Worm (Caenorhabditis elegans) whole organism, L1 larva: ENCODE results near the gene oat-1.

Source experiments
- C16A3.4 ChIP-seq: fragments of 150-350 bp; optimal IDR thresholded peaks from 2 replicates; lab custom pipeline; 2014; ENCODE audit warnings: missing biosample characterization, missing genetic modification characterization
- F16B12.6 ChIP-seq: fragments of 150-350 bp; optimal IDR thresholded peaks from 2 replicates; lab custom pipeline; 2014; ENCODE audit warnings: missing biosample characterization, missing genetic modification characterization
- aha-1 ChIP-seq: fragments of 150-350 bp; optimal IDR thresholded peaks from 2 replicates; lab custom pipeline; 2014; ENCODE audit warnings: missing biosample characterization, missing genetic modification characterization
- aly-2 ChIP-seq: fragments of 150-350 bp; optimal IDR thresholded peaks from 2 replicates; lab custom pipeline; 2014; ENCODE audit warnings: missing biosample characterization, missing genetic modification characterization
- blmp-1 ChIP-seq: fragments of 150-350 bp; optimal IDR thresholded peaks from 2 replicates; lab custom pipeline; 2014; ENCODE audit warnings: missing biosample characterization, missing genetic modification characterization
- ceh-63 ChIP-seq: fragments of 200-800 bp; sonication (Bioruptor generic); optimal IDR thresholded peaks from 2 replicates; lab custom pipeline; 2018; ENCODE audit warnings: mild to moderate bottlenecking, missing genetic modification characterization, missing compliant biosample characterization
- ceh-8 ChIP-seq: fragments of 200-800 bp; sonication (Bioruptor generic); optimal IDR thresholded peaks from 2 replicates; lab custom pipeline; 2018; ENCODE audit warnings: mild to moderate bottlenecking, missing genetic modification characterization, moderate library complexity, missing compliant biosample characterization
- ceh-82 ChIP-seq, 3 experiments: fragments of 150-350 bp in 1 of 3; sonication (generic microtip) in 2 of 3; optimal IDR thresholded peaks; 2 replicates each; lab custom pipeline; 2014 to 2017; ENCODE audit warnings: missing biosample characterization in 3 of 3, missing genetic modification characterization in 3 of 3
- ces-1 ChIP-seq: fragments of 150-350 bp; optimal IDR thresholded peaks from 2 replicates; lab custom pipeline; 2014; ENCODE audit warnings: missing biosample characterization, missing genetic modification reagents, missing genetic modification characterization
- dpl-1 ChIP-seq, 3 experiments: fragments of 150-350 bp in 2 of 3; sonication (generic microtip) in 1 of 3; optimal IDR thresholded peaks; 2 replicates each; lab custom pipeline; 2014 to 2017; ENCODE audit warnings: missing biosample characterization in 3 of 3, missing genetic modification characterization in 3 of 3, missing genetic modification reagents in 3 of 3
- efl-1 ChIP-seq, 4 experiments: fragments of 150-350 bp; optimal IDR thresholded peaks in 3 of 4; peaks in 1 of 4; 1 replicate in 1 of 4; 2 replicates in 3 of 4; lab custom pipeline; 2014; ENCODE audit warnings: missing biosample characterization in 2 of 4, missing genetic modification characterization in 2 of 4, missing genetic modification reagents in 2 of 4
- elt-3 ChIP-seq, 6 experiments: fragments of 150-350 bp in 1 of 6; sonication (generic microtip); optimal IDR thresholded peaks; 2 replicates each; lab custom pipeline; 2017 to 2018; ENCODE audit warnings: missing biosample characterization in 6 of 6, missing genetic modification characterization in 6 of 6, inconsistent platforms in 1 of 6
- fkh-10 ChIP-seq: sonication (generic microtip); optimal IDR thresholded peaks from 2 replicates; lab custom pipeline; 2017; ENCODE audit warnings: missing biosample characterization, missing genetic modification reagents, missing genetic modification characterization
- hlh-17 ChIP-seq: fragments of 200-800 bp; sonication (Bioruptor generic); optimal IDR thresholded peaks from 2 replicates; lab custom pipeline; 2018; ENCODE audit warnings: missing genetic modification characterization, mild to moderate bottlenecking, missing compliant biosample characterization, moderate library complexity, borderline replicate concordance
- irx-1 ChIP-seq: sonication (generic microtip); optimal IDR thresholded peaks from 2 replicates; lab custom pipeline; 2016; ENCODE audit warnings: missing genetic modification characterization, missing compliant biosample characterization
- jun-1 ChIP-seq: fragments of 150-350 bp; optimal IDR thresholded peaks from 2 replicates; lab custom pipeline; 2014; ENCODE audit warnings: missing biosample characterization, missing genetic modification reagents, missing genetic modification characterization
- lin-13 ChIP-seq: fragments of 150-350 bp; optimal IDR thresholded peaks from 2 replicates; lab custom pipeline; 2014; ENCODE audit warnings: missing biosample characterization, missing genetic modification reagents, missing genetic modification characterization
- lin-14 ChIP-seq: fragments of 200-800 bp; sonication (Bioruptor generic); optimal IDR thresholded peaks from 2 replicates; lab custom pipeline; 2018; ENCODE audit warnings: mild to moderate bottlenecking, missing genetic modification characterization, moderate library complexity, missing compliant biosample characterization
- lin-35 ChIP-seq, 2 experiments: fragments of 150-350 bp; optimal IDR thresholded peaks; 2 replicates each; lab custom pipeline; 2014; ENCODE audit warnings: missing biosample characterization in 2 of 2, missing genetic modification characterization in 2 of 2, missing genetic modification reagents in 2 of 2
- lin-39 ChIP-seq: fragments of 150-350 bp; optimal IDR thresholded peaks from 2 replicates; lab custom pipeline; 2014; ENCODE audit warnings: missing biosample characterization, missing genetic modification reagents, missing genetic modification characterization
- lir-3 ChIP-seq: sonication (generic microtip); optimal IDR thresholded peaks from 2 replicates; lab custom pipeline; 2016; ENCODE audit warnings: mild to moderate bottlenecking, missing genetic modification characterization, moderate library complexity, missing compliant biosample characterization; ENCODE audit not compliant: poor library complexity
- lsy-2 ChIP-seq, 2 experiments: fragments of 150-350 bp; optimal IDR thresholded peaks; 2 replicates each; lab custom pipeline; 2014; ENCODE audit warnings: missing biosample characterization in 2 of 2, missing genetic modification characterization in 2 of 2
- mab-9 ChIP-seq: fragments of 200-800 bp; sonication (Bioruptor generic); IDR thresholded peaks from 2 replicates; pipeline ENCODE4 v1.3.6; 2022; ENCODE audit warnings: missing genetic modification reagents, missing genetic modification characterization, missing compliant biosample characterization
- mep-1 ChIP-seq: fragments of 150-350 bp; optimal IDR thresholded peaks from 2 replicates; lab custom pipeline; 2014; ENCODE audit warnings: missing biosample characterization, missing genetic modification characterization
- nhr-19 ChIP-seq: fragments of 200-800 bp; sonication (Bioruptor generic); conservative IDR thresholded peaks from 2 replicates; pipeline ENCODE4 v1.3.6; 2022; ENCODE audit warnings: missing genetic modification characterization, missing compliant biosample characterization
- nhr-20 ChIP-seq: sonication (generic microtip); optimal IDR thresholded peaks from 2 replicates; lab custom pipeline; 2016; ENCODE audit warnings: mild to moderate bottlenecking, missing genetic modification characterization, missing compliant biosample characterization
- nhr-237 ChIP-seq: fragments of 150-350 bp; optimal IDR thresholded peaks from 2 replicates; lab custom pipeline; 2014; ENCODE audit warnings: missing biosample characterization, missing genetic modification characterization
- nhr-47 ChIP-seq: sonication (generic microtip); optimal IDR thresholded peaks from 2 replicates; lab custom pipeline; 2016; ENCODE audit warnings: mild to moderate bottlenecking, missing genetic modification characterization, moderate library complexity, missing compliant biosample characterization
- nhr-71 ChIP-seq: sonication (generic microtip); optimal IDR thresholded peaks from 2 replicates; lab custom pipeline; 2016; ENCODE audit warnings: mild to moderate bottlenecking, missing genetic modification characterization, moderate library complexity, missing compliant biosample characterization
- nhr-84 ChIP-seq: sonication (generic microtip); optimal IDR thresholded peaks from 2 replicates; lab custom pipeline; 2017; ENCODE audit warnings: missing biosample characterization, missing genetic modification characterization
- nhr-85 ChIP-seq: sonication (generic microtip); peaks from one replicate; lab custom pipeline; 2016; ENCODE audit warnings: missing genetic modification characterization, inconsistent platforms, missing compliant biosample characterization
- pag-3 ChIP-seq: sonication (generic microtip); optimal IDR thresholded peaks from 2 replicates; lab custom pipeline; 2017; ENCODE audit warnings: missing genetic modification characterization, mild to moderate bottlenecking, missing compliant biosample characterization, antibody characterized with exemption, borderline replicate concordance; ENCODE audit not compliant: insufficient read depth
- pax-3 ChIP-seq: fragments of 200-800 bp; sonication (Bioruptor generic); optimal IDR thresholded peaks from 2 replicates; lab custom pipeline; 2018; ENCODE audit warnings: mild to moderate bottlenecking, missing genetic modification characterization, moderate library complexity, missing compliant biosample characterization
- pqm-1 ChIP-seq: sonication (generic microtip); optimal IDR thresholded peaks from 3 replicates; lab custom pipeline; 2017; ENCODE audit warnings: missing biosample characterization, missing genetic modification characterization
- rnt-1 ChIP-seq: sonication (generic microtip); optimal IDR thresholded peaks from 2 replicates; lab custom pipeline; 2016; ENCODE audit warnings: mild to moderate bottlenecking, missing genetic modification characterization, moderate library complexity, missing compliant biosample characterization
- skn-1 ChIP-seq: fragments of 150-350 bp; optimal IDR thresholded peaks from 2 replicates; lab custom pipeline; 2014; ENCODE audit warnings: missing biosample characterization, missing genetic modification characterization
- snpc-4 ChIP-seq: fragments of 150-350 bp; optimal IDR thresholded peaks from 2 replicates; lab custom pipeline; 2014; ENCODE audit warnings: missing biosample characterization, missing genetic modification characterization
- snu-23 ChIP-seq: sonication (generic microtip); optimal IDR thresholded peaks from 2 replicates; lab custom pipeline; 2016; ENCODE audit warnings: missing genetic modification characterization, missing compliant biosample characterization
- sox-4 ChIP-seq: sonication (generic microtip); optimal IDR thresholded peaks from 2 replicates; lab custom pipeline; 2016; ENCODE audit warnings: missing genetic modification characterization, missing compliant biosample characterization
- sptf-1 ChIP-seq: fragments of 150-350 bp; optimal IDR thresholded peaks from 2 replicates; lab custom pipeline; 2014; ENCODE audit warnings: missing biosample characterization, missing genetic modification characterization
- sup-37 ChIP-seq: fragments of 200-800 bp; sonication (Bioruptor generic); optimal IDR thresholded peaks from 2 replicates; lab custom pipeline; 2018; ENCODE audit warnings: mild to moderate bottlenecking, missing genetic modification characterization, missing compliant biosample characterization
- swsn-7 ChIP-seq: sonication (generic microtip); optimal IDR thresholded peaks from 2 replicates; lab custom pipeline; 2016; ENCODE audit warnings: missing genetic modification characterization, missing compliant biosample characterization
- tbx-2 ChIP-seq: sonication (generic microtip); optimal IDR thresholded peaks from 2 replicates; lab custom pipeline; 2016; ENCODE audit warnings: missing genetic modification characterization, missing compliant biosample characterization
- tlp-1 ChIP-seq: fragments of 150-350 bp; optimal IDR thresholded peaks from 2 replicates; lab custom pipeline; 2014; ENCODE audit warnings: missing biosample characterization, missing genetic modification characterization
- unc-130 ChIP-seq: fragments of 150-350 bp; optimal IDR thresholded peaks from 2 replicates; lab custom pipeline; 2017; ENCODE audit warnings: missing biosample characterization, missing genetic modification characterization, inconsistent platforms
- unc-30 ChIP-seq: sonication (generic microtip); optimal IDR thresholded peaks from 2 replicates; lab custom pipeline; 2017; ENCODE audit warnings: missing biosample characterization, missing genetic modification characterization
- vab-15 ChIP-seq: sonication (generic microtip); optimal IDR thresholded peaks from 2 replicates; lab custom pipeline; 2017; ENCODE audit warnings: missing genotype, mild to moderate bottlenecking, missing genetic modification characterization, missing compliant biosample characterization
- xbp-1 ChIP-seq: sonication (generic microtip); optimal IDR thresholded peaks from 2 replicates; lab custom pipeline; 2016; ENCODE audit warnings: missing genetic modification characterization, missing compliant biosample characterization
- zip-4 ChIP-seq: fragments of 200-800 bp; sonication (Bioruptor generic); optimal IDR thresholded peaks from 2 replicates; lab custom pipeline; 2018; ENCODE audit warnings: mild to moderate bottlenecking, missing genetic modification characterization, moderate library complexity, missing compliant biosample characterization
- ztf-4 ChIP-seq: fragments of 150-350 bp; optimal IDR thresholded peaks from 2 replicates; lab custom pipeline; 2014; ENCODE audit warnings: missing biosample characterization, missing genetic modification characterization

Gene oat-1

DNA sequence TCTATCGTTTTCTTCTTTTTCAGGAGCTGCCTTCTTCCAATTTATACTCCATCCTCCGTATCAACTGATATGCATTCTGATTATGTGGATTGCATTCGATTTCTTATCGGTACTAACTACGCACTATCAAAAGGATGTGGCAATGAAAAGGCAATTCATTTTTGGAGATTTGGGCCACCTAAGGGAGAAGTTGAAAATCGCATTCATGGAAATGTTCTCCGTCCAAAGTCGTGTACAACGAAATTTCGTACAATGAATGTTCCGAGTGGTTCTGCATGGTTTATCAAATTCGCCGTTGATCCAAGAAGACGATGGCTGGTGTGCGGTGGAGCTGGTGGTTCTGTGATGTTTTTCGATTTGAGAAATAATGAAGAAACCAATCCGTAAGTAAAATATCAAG, 40.3 kb upstream of the oat-1 start, which contains the start of gene C09G4.4:
C09G4.4 (plus strand) TSS at position 301 of the 400 bp plus-strand sequence.
- TF ChIP-seq nhr-19 (GFP tag; lab: Robert Waterston, UW): no peak

DNA sequence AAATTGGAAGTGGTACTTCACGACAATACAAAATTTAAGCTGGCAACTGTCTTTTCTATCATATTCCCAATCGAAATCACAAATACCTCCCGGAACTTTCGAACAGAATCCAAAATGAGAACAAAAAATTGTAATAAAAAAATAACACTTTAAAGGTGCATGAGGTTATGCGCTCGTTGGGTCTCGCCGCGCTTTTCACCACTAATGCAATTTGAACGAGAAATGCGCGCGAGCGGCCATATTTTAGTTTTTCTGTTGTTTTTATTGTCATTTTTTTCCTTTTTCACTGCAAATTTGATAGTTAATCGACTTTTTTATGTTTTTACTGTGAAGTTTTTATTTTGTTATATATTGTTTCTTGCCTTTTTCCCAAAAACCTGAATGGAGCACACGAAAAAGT, 38.7 kb upstream of the oat-1 start, which contains the start of gene mes-6:
mes-6 (plus strand) TSS at position 229 of the 400 bp plus-strand sequence.
- TF ChIP-seq mab-9 (GFP tag; lab: Robert Waterston, UW) (no peak), sptf-1 (tag; lab: Kevin White, UChicago) (no peak), nhr-71 (peak; percentile 42), vab-15 (tag; lab: Kevin White, UChicago) (peak; percentile 19), ceh-82 (tag; optimal IDR thresholded peaks at IDR 0.05; lab: Kevin White, UChicago) (peak in 2 of 3 experiments; percentile 20 to 63), lin-14 (GFP tag; lab: Kevin White, UChicago) (peak; percentile 42), aly-2 (tag; lab: Kevin White, UChicago) (no peak), nhr-19 (GFP tag; lab: Robert Waterston, UW) (peak; percentile 16; the same call in 1 of the 2 replicates), rnt-1 (tag; lab: Kevin White, UChicago) (peak; percentile 59), pag-3 (no peak), aha-1 (tag; lab: Kevin White, UChicago) (no peak), lin-13 (GFP tag; lab: Kevin White, UChicago) (no peak), F16B12.6 (tag; lab: Kevin White, UChicago) (no peak), elt-3 (tag; optimal IDR thresholded peaks at IDR 0.05; lab: Kevin White, UChicago) (peak in 1 of 6 experiments; percentile 62), snpc-4 (no peak), ztf-4 (tag; lab: Kevin White, UChicago) (no peak), ceh-63 (GFP tag; lab: Kevin White, UChicago) (no peak), lin-35 (GFP tag; optimal IDR thresholded peaks at IDR 0.05; lab: Kevin White, UChicago) (peak; percentile 87 to 91), snu-23 (GFP tag; lab: Kevin White, UChicago) (peak; percentile 58), swsn-7 (no peak), irx-1 (tag; lab: Kevin White, UChicago) (peak; percentile 11), tlp-1 (tag; lab: Kevin White, UChicago) (no peak), zip-4 (GFP tag; lab: Kevin White, UChicago) (no peak), nhr-237 (no peak), lir-3 (tag; lab: Kevin White, UChicago) (no peak), jun-1 (tag; lab: Kevin White, UChicago) (peak; percentile 17), pqm-1 (tag; lab: Kevin White, UChicago) (no peak), tbx-2 (peak; percentile 27), dpl-1 (GFP tag; optimal IDR thresholded peaks at IDR 0.05; lab: Kevin White, UChicago) (peak; percentile 84 to 90 (median 87)), blmp-1 (tag; lab: Kevin White, UChicago) (peak; percentile 31), nhr-84 (tag; lab: Kevin White, UChicago) (no peak), mep-1 (tag; lab: Kevin White, UChicago) (peak; percentile 51), fkh-10 (GFP tag; lab: Kevin White, UChicago) (peak; percentile 19), hlh-17 (GFP tag; lab: Kevin White, UChicago) (no peak), sox-4 (tag; lab: Kevin White, UChicago) (no peak), efl-1 (optimal IDR thresholded peaks at IDR 0.05; lab: Kevin White, UChicago) (peak; percentile 89), efl-1 (GFP tag; optimal IDR thresholded peaks at IDR 0.05 in 1 of 2; lab: Kevin White, UChicago) (peak; percentile 88 to 98), nhr-85 (tag; lab: Kevin White, UChicago) (peak; percentile 43), nhr-20 (tag; lab: Kevin White, UChicago) (peak; percentile 29), ces-1 (GFP tag; lab: Kevin White, UChicago) (peak; percentile 46), unc-130 (tag; lab: Kevin White, UChicago) (peak; percentile 42), lsy-2 (tag; optimal IDR thresholded peaks at IDR 0.05; lab: Kevin White, UChicago) (peak; percentile 68 to 77), skn-1 (tag; lab: Kevin White, UChicago) (peak; percentile 33), nhr-47 (tag; lab: Kevin White, UChicago) (peak; percentile 45), C16A3.4 (tag; lab: Kevin White, UChicago) (peak; percentile 55), xbp-1 (tag; lab: Kevin White, UChicago) (peak; percentile 43), lin-39 (tag; lab: Kevin White, UChicago) (no peak), unc-30 (no peak), ceh-8 (no peak), pax-3 (tag; lab: Kevin White, UChicago) (no peak), sup-37 (GFP tag; lab: Kevin White, UChicago) (no peak)
